Fruit fly (Drosophila melanogaster) S2 (cell line): ENCODE measurements around the gene TTLL4A.

Experiments used
- CG8478 ChIP-seq: fragments of >200 bp; optimal IDR thresholded peaks from 2 replicates; lab custom pipeline; 2018
- CTCF ChIP-seq, 2 experiments: fragments of >200 bp; optimal IDR thresholded peaks; 2 replicates each; lab custom pipeline; 2018

dm6 chr2L:11038918-11039317 is 49.7 kb downstream of the TTLL4A start:
- no peak for TF ChIP-seq CG8478 (lab: Kevin White, UChicago)
- no peak for TF ChIP-seq CTCF (optimal IDR thresholded peaks at IDR 0.05; lab: Kevin White, UChicago)
